Worm (Caenorhabditis elegans): Measurements from ENCODE around the gene C07C7.3.
A peak's percentile ranks its signal among the peaks of the same experiment; 100 is the strongest.

DNA sequence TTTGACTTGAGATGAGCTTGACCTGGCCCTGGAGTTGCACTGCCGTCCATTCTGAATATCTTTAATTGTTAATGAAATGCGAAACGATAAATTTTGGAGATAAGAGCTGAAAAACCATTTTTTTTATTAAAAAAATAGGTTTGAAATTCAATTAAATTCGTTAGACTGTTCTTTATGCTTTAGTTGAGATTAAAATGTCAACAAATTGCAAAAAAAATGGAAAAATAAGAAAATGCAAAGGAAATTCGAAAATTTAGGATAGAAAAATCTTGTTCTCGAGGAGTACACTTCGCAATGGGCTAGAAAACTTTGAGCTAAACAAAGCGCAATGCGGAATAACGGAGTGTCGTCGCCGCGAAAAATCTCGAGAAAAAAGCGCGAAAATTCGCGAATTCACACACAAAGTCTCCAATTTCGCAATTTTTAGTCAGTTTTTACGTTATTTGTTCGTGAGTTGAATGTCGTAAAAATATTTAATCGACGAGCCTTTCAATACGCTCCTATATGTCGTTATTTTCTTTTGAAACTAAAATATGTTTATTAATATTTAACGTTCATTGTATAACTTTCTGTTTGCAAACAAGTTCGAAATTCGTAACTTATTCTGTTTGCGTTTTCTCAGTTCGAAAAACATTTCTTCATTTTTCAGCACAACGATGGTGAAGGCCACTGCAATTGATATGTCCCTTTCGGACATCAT, 18.9 kb upstream of the C07C7.3 start, which contains the start of the genes rpb-12 and aly-2:
- TF ChIP-seq dve-1 (tag; optimal IDR thresholded peaks at IDR 0.05), result no peak
- TF ChIP-seq fkh-10 (GFP tag; optimal IDR thresholded peaks at IDR 0.05), result no peak
- TF ChIP-seq ceh-34 (tag; optimal IDR thresholded peaks at IDR 0.05), result no peak
- no peak for TF ChIP-seq dmd-4 (tag; optimal IDR thresholded peaks at IDR 0.05; ENCODE audit: borderline replicate concordance)
- no peak for TF ChIP-seq hlh-15 (tag; optimal IDR thresholded peaks at IDR 0.05)
- TF ChIP-seq mec-3 (tag; optimal IDR thresholded peaks at IDR 0.05; ENCODE audit: borderline replicate concordance), result no peak
- no peak for TF ChIP-seq npax-4 (tag; optimal IDR thresholded peaks at IDR 0.05)
- no peak for TF ChIP-seq hlh-8 (tag; optimal IDR thresholded peaks at IDR 0.05)
- no peak for TF ChIP-seq zip-5 (tag; optimal IDR thresholded peaks at IDR 0.05)
- peak; percentile 40 for TF ChIP-seq elt-2 (tag; optimal IDR thresholded peaks at IDR 0.05)
- TF ChIP-seq ceh-22 (tag; optimal IDR thresholded peaks at IDR 0.05), result no peak
- no peak for TF ChIP-seq nfya-1 (tag; optimal IDR thresholded peaks at IDR 0.05)
